Fruit fly (Drosophila melanogaster): ENCODE measurements around the gene CG11755.
A peak's percentile ranks its signal among the peaks of the same experiment; 100 is the strongest.

Gene CG11755

DNA sequence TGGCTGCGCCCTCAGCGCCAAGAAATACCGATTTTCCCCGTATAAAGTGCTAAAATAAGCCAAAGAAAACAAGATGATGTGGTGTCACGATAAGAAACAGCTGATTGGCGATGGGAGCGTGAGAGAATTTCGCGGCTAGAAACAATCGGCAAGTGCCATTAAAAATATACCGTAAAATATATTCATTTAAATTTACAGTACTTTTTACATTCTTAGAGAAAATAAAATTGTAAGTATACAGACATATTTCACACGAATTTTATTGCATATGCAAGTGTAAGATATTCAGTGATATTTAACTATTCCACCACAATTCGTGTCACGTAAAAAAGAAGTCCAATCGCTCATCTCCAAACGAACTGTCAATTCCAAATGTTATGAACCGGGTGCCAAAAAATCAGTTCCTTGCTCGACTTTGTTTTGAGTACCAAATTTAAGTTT lies at the start of gene CG11755, which contains the start of the genes Unc50 and CG8043 (continued):
- peak; percentile 49 for TF ChIP-seq CG11723 (GFP tag; optimal IDR thresholded peaks at IDR 0.05)
- no peak for TF ChIP-seq fru (optimal IDR thresholded peaks at IDR 0.05)
- TF ChIP-seq prd (optimal IDR thresholded peaks at IDR 0.05), result no peak
- TF ChIP-seq prd (GFP tag; IDR thresholded peaks at IDR 0.05), result peak; percentile 79
- no peak for TF ChIP-seq Hand (GFP tag; optimal IDR thresholded peaks at IDR 0.05)
- TF ChIP-seq CG6689 (GFP tag; IDR thresholded peaks at IDR 0.05), result peak; percentile 74
- peak; percentile 31 for TF ChIP-seq CG4328 (GFP tag; optimal IDR thresholded peaks at IDR 0.05)
- peak; percentile 90 for TF ChIP-seq Sry-δ (GFP tag; optimal IDR thresholded peaks at IDR 0.05)
- peak; percentile 83; the same call in 2 of the 3 replicates for TF ChIP-seq CG7963 (GFP tag; IDR thresholded peaks at IDR 0.05; ENCODE audit: partially characterized antibody)
- TF ChIP-seq dysf (GFP tag; IDR thresholded peaks at IDR 0.05), result peak; percentile 86
- peak; percentile 70 for TF ChIP-seq jumu (GFP tag; optimal IDR thresholded peaks at IDR 0.05)
- TF ChIP-seq H15 (GFP tag; IDR thresholded peaks at IDR 0.05), result peak; percentile 69; the same call in 2 of the 3 replicates
- peak; percentile 69 for TF ChIP-seq D19A (tag; optimal IDR thresholded peaks at IDR 0.05)
- no peak for TF ChIP-seq CG17802 (tag; optimal IDR thresholded peaks at IDR 0.05)
- TF ChIP-seq ewg (GFP tag; optimal IDR thresholded peaks at IDR 0.05), result peak; percentile 39
- TF ChIP-seq hth (optimal IDR thresholded peaks at IDR 0.05), result no peak
- peak; percentile 75 for TF ChIP-seq CG10979 (tag; optimal IDR thresholded peaks at IDR 0.05)
- TF ChIP-seq zen (tag; optimal IDR thresholded peaks at IDR 0.05), result peak; percentile 83
- TF ChIP-seq sc (optimal IDR thresholded peaks at IDR 0.05), result no peak
- TF ChIP-seq sc (GFP tag; optimal IDR thresholded peaks at IDR 0.05), result peak; percentile 29
- TF ChIP-seq Eip74EF (GFP tag; optimal IDR thresholded peaks at IDR 0.05), result no peak
- peak; percentile 95 for TF ChIP-seq zen2 (GFP tag; IDR thresholded peaks at IDR 0.05; ENCODE audit: partially characterized antibody)
- no peak for TF ChIP-seq CG16779 (GFP tag; IDR thresholded peaks at IDR 0.05)
- TF ChIP-seq CG34224 (GFP tag; IDR thresholded peaks at IDR 0.05; ENCODE audit: partially characterized antibody), result peak; percentile 99
- peak; percentile 73 for TF ChIP-seq dmrt99B (tag; optimal IDR thresholded peaks at IDR 0.05)
- peak; percentile 30 for TF ChIP-seq Dp (GFP tag; optimal IDR thresholded peaks at IDR 0.05)
- TF ChIP-seq CG3847 (GFP tag; IDR thresholded peaks at IDR 0.05), result peak; percentile 89
- TF ChIP-seq bab2 (GFP tag; optimal IDR thresholded peaks at IDR 0.05), result peak; percentile 57
- TF ChIP-seq CG13894 (tag; optimal IDR thresholded peaks at IDR 0.05), result no peak
- TF ChIP-seq fu2 (GFP tag; optimal IDR thresholded peaks at IDR 0.05), result peak; percentile 44
- TF ChIP-seq gro (GFP tag; optimal IDR thresholded peaks at IDR 0.05), result peak; percentile 25
- TF ChIP-seq gt (GFP tag; IDR thresholded peaks at IDR 0.05), result no peak

DNA sequence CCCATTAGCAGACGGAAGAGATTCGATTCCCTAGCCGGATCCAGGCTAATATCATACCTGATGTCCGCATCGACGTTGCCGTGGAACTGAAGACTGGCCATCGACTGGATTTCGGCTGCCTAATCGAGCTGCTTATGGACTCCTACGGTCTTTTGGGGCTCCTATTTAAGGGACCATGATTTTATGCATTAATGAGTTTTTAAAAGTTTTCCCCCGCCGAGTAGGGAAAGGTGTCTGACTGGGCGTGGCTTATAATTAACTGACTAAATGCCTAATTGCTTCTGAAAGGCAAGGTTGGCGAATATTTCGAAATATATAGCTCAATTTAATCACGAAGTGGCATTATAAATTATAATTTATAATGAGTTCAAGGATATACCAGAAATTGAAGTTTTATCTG lies 40.9 kb upstream of the CG11755 start, which contains the start of gene Or85e:
Gene Or85e (minus strand): TSS at position 101 of the 400 bp plus-strand sequence.
- TF ChIP-seq ind (GFP tag; optimal IDR thresholded peaks at IDR 0.05) (no peak), MESR4 (GFP tag; optimal IDR thresholded peaks at IDR 0.05) (no peak), CG1792 (GFP tag; optimal IDR thresholded peaks at IDR 0.05) (no peak), Sry-β (GFP tag; optimal IDR thresholded peaks at IDR 0.05) (no peak), nmo (GFP tag; optimal IDR thresholded peaks at IDR 0.05) (no peak), CG2120 (GFP tag; optimal IDR thresholded peaks at IDR 0.05) (no peak), B-H2 (GFP tag; optimal IDR thresholded peaks at IDR 0.05) (no peak), CG11093 (GFP tag; IDR thresholded peaks at IDR 0.05) (no peak), insv (GFP tag; optimal IDR thresholded peaks at IDR 0.05) (no peak), CG33213 (GFP tag; optimal IDR thresholded peaks at IDR 0.05) (no peak), CG30431 (GFP tag; optimal IDR thresholded peaks at IDR 0.05) (no peak), CG14667 (GFP tag; IDR thresholded peaks at IDR 0.05) (no peak), Nf-YB (GFP tag; optimal IDR thresholded peaks at IDR 0.05) (no peak), CG11085 (GFP tag; IDR thresholded peaks at IDR 0.05) (no peak), CG15011 (GFP tag; optimal IDR thresholded peaks at IDR 0.05) (no peak), Dip3 (GFP tag; optimal IDR thresholded peaks at IDR 0.05) (no peak), CG7987 (GFP tag; optimal IDR thresholded peaks at IDR 0.05) (no peak), CG9797 (GFP tag; optimal IDR thresholded peaks at IDR 0.05) (no peak), CG11247 (GFP tag; IDR thresholded peaks at IDR 0.05) (no peak)

All from whole organism, embryonic.